Worm (Caenorhabditis elegans) whole organism, L3 larva: Measurements from ENCODE around the gene phy-3.

Experiments
- ZK546.5 ChIP-seq: sonication (generic microtip); optimal IDR thresholded peaks from 2 replicates; lab custom pipeline; 2017; ENCODE audit warnings: missing biosample characterization, missing genetic modification characterization
- aly-2 ChIP-seq: fragments of 150-350 bp; optimal IDR thresholded peaks from 2 replicates; lab custom pipeline; 2014; ENCODE audit warnings: missing biosample characterization, missing genetic modification characterization
- ama-1 ChIP-seq: fragments of 150-350 bp; optimal IDR thresholded peaks from 2 replicates; lab custom pipeline; 2018
- ceh-16 ChIP-seq: sonication (generic microtip); optimal IDR thresholded peaks from 2 replicates; lab custom pipeline; 2017; ENCODE audit warnings: missing biosample characterization, missing genetic modification characterization
- ceh-28 ChIP-seq: fragments of 150-350 bp; optimal IDR thresholded peaks from 2 replicates; lab custom pipeline; 2014; ENCODE audit warnings: missing biosample characterization, missing genetic modification reagents, missing genetic modification characterization
- daf-12 ChIP-seq: fragments of 150-350 bp; optimal IDR thresholded peaks from 2 replicates; lab custom pipeline; 2014; ENCODE audit warnings: missing biosample characterization, missing genetic modification reagents, missing genetic modification characterization
- egl-5 ChIP-seq: fragments of 150-350 bp; optimal IDR thresholded peaks from 2 replicates; lab custom pipeline; 2017; ENCODE audit warnings: missing biosample characterization, missing genetic modification reagents, missing genetic modification characterization, inconsistent platforms
- elt-1 ChIP-seq: fragments of 150-350 bp; optimal IDR thresholded peaks from 2 replicates; lab custom pipeline; 2014; ENCODE audit warnings: missing biosample characterization, missing genetic modification characterization
- elt-2 ChIP-seq: sonication (generic microtip); optimal IDR thresholded peaks from 2 replicates; lab custom pipeline; 2016; ENCODE audit warnings: missing genetic modification reagents, mild to moderate bottlenecking, missing genetic modification characterization, missing compliant biosample characterization
- elt-3 ChIP-seq, 3 experiments: fragments of 150-350 bp in 1 of 3; sonication (generic microtip) in 2 of 3; optimal IDR thresholded peaks; 2 replicates in 2 of 3; 4 replicates in 1 of 3; lab custom pipeline; 2014 to 2017; ENCODE audit warnings: missing biosample characterization in 3 of 3, missing genetic modification characterization in 3 of 3
- eor-1 ChIP-seq, 2 experiments: fragments of 150-350 bp; optimal IDR thresholded peaks; 2 replicates each; lab custom pipeline; 2014 to 2018; ENCODE audit warnings: missing biosample characterization in 2 of 2, missing genetic modification characterization in 2 of 2
- fkh-2 ChIP-seq: fragments of 150-350 bp; optimal IDR thresholded peaks from 2 replicates; lab custom pipeline; 2014; ENCODE audit warnings: missing biosample characterization, missing genetic modification reagents, missing genetic modification characterization
- hmg-11 ChIP-seq: sonication (generic microtip); optimal IDR thresholded peaks from 2 replicates; lab custom pipeline; 2016; ENCODE audit warnings: missing genetic modification characterization, missing compliant biosample characterization
- jun-1 ChIP-seq: fragments of 150-350 bp; optimal IDR thresholded peaks from 2 replicates; lab custom pipeline; 2014; ENCODE audit warnings: missing biosample characterization, missing genetic modification reagents, missing genetic modification characterization
- lin-15B ChIP-seq: fragments of 150-350 bp; optimal IDR thresholded peaks from 2 replicates; lab custom pipeline; 2014; ENCODE audit warnings: missing biosample characterization, missing genetic modification characterization
- mdl-1 ChIP-seq: fragments of 150-350 bp; optimal IDR thresholded peaks from 2 replicates; lab custom pipeline; 2014; ENCODE audit warnings: missing biosample characterization, missing genetic modification characterization
- nfya-1 ChIP-seq: sonication (generic microtip); optimal IDR thresholded peaks from 2 replicates; lab custom pipeline; 2017; ENCODE audit warnings: missing genetic modification characterization, mild to moderate bottlenecking, missing compliant biosample characterization, antibody characterized with exemption, moderate library complexity; ENCODE audit not compliant: insufficient read depth
- nhr-11 ChIP-seq: fragments of 150-350 bp; optimal IDR thresholded peaks from 2 replicates; lab custom pipeline; 2014; ENCODE audit warnings: missing biosample characterization, missing genetic modification characterization
- nhr-12 ChIP-seq: fragments of 150-350 bp; optimal IDR thresholded peaks from 2 replicates; lab custom pipeline; 2014; ENCODE audit warnings: missing biosample characterization, missing genetic modification characterization
- nhr-23 ChIP-seq: fragments of 150-350 bp; optimal IDR thresholded peaks from 2 replicates; lab custom pipeline; 2014; ENCODE audit warnings: missing biosample characterization, missing genetic modification reagents, missing genetic modification characterization
- nhr-237 ChIP-seq: fragments of 150-350 bp; optimal IDR thresholded peaks from 2 replicates; lab custom pipeline; 2014; ENCODE audit warnings: missing biosample characterization, missing genetic modification characterization
- nhr-25 ChIP-seq: sonication (generic microtip); optimal IDR thresholded peaks from 2 replicates; lab custom pipeline; 2017; ENCODE audit warnings: missing biosample characterization, missing genetic modification characterization
- nhr-28 ChIP-seq: fragments of 150-350 bp; optimal IDR thresholded peaks from 2 replicates; lab custom pipeline; 2014; ENCODE audit warnings: missing biosample characterization, missing genetic modification characterization
- nhr-67 ChIP-seq: fragments of 150-350 bp; optimal IDR thresholded peaks from 2 replicates; lab custom pipeline; 2014; ENCODE audit warnings: missing biosample characterization, missing genetic modification characterization
- pha-4 ChIP-seq: fragments of 150-350 bp; optimal IDR thresholded peaks from 2 replicates; lab custom pipeline; 2014; ENCODE audit warnings: missing biosample characterization, missing genetic modification reagents, missing genetic modification characterization
- pqm-1 ChIP-seq: fragments of 150-350 bp; optimal IDR thresholded peaks from 2 replicates; lab custom pipeline; 2017; ENCODE audit warnings: missing biosample characterization, missing genetic modification characterization, inconsistent platforms
- sea-2 ChIP-seq: fragments of 150-350 bp; sonication (generic microtip); optimal IDR thresholded peaks from 4 replicates; lab custom pipeline; 2014; ENCODE audit warnings: missing biosample characterization, missing genetic modification reagents, missing genetic modification characterization
- skn-1 ChIP-seq: fragments of 150-350 bp; optimal IDR thresholded peaks from 2 replicates; lab custom pipeline; 2014; ENCODE audit warnings: missing biosample characterization, missing genetic modification characterization
- snpc-4 ChIP-seq: fragments of 150-350 bp; optimal IDR thresholded peaks from 2 replicates; lab custom pipeline; 2014; ENCODE audit warnings: missing biosample characterization, missing genetic modification characterization
- tbx-2 ChIP-seq: sonication (generic microtip); optimal IDR thresholded peaks from 2 replicates; lab custom pipeline; 2016; ENCODE audit warnings: mild to moderate bottlenecking, missing genetic modification characterization, missing compliant biosample characterization
- unc-39 ChIP-seq: sonication (generic microtip); optimal IDR thresholded peaks from 4 replicates; lab custom pipeline; 2017; ENCODE audit warnings: missing biosample characterization, missing genetic modification characterization
- unc-62 ChIP-seq: fragments of 150-350 bp; sonication (generic microtip); optimal IDR thresholded peaks from 4 replicates; lab custom pipeline; 2014; ENCODE audit warnings: missing biosample characterization, missing genetic modification reagents, missing genetic modification characterization
- ztf-11 ChIP-seq: fragments of 150-350 bp; optimal IDR thresholded peaks from 2 replicates; lab custom pipeline; 2014; ENCODE audit warnings: missing biosample characterization, missing genetic modification characterization
- ztf-4 ChIP-seq: fragments of 150-350 bp; optimal IDR thresholded peaks from 2 replicates; lab custom pipeline; 2014; ENCODE audit warnings: missing biosample characterization, missing genetic modification characterization

Gene phy-3

ce11 chrV:16861719-16862118 is 28.8 kb downstream of the phy-3 start, which contains the start of the genes clec-32 and clec-24:
clec-32 (minus strand) TSS chrV:16861819.
clec-24 (plus strand) TSS chrV:16862012.
- TF ChIP-seq unc-39 (tag; lab: Kevin White, UChicago) (no peak), mdl-1 (tag; lab: Kevin White, UChicago) (no peak), nfya-1 (tag; lab: Kevin White, UChicago) (no peak), elt-1 (no peak), nhr-11 (no peak)

ce11 chrV:16865404-16865803 is 32.4 kb downstream of the phy-3 start, which contains the start of gene clec-28:
clec-28 (plus strand) TSS chrV:16865704.
- no peak for TF ChIP-seq sea-2 (GFP tag; lab: Kevin White, UChicago)
- no peak for TF ChIP-seq nhr-11
- TF ChIP-seq nhr-23 (tag; lab: Kevin White, UChicago) = no peak
- TF ChIP-seq egl-5 (tag; lab: Kevin White, UChicago) = no peak
- no peak for TF ChIP-seq elt-2 (tag; lab: Kevin White, UChicago)
- TF ChIP-seq lin-15B (tag; lab: Kevin White, UChicago) = no peak
- TF ChIP-seq ceh-16 (tag; lab: Kevin White, UChicago) = no peak
- no peak for TF ChIP-seq nhr-12
- no peak for TF ChIP-seq pqm-1
- TF ChIP-seq unc-62 (GFP tag; lab: Kevin White, UChicago) = no peak
- TF ChIP-seq ceh-28 (tag; lab: Kevin White, UChicago) = no peak
- TF ChIP-seq mdl-1 (tag; lab: Kevin White, UChicago) = no peak
- TF ChIP-seq ztf-11 (tag; lab: Kevin White, UChicago) = no peak
- TF ChIP-seq nhr-25 (tag; lab: Kevin White, UChicago) = no peak
- TF ChIP-seq ztf-4 (tag; lab: Kevin White, UChicago) = no peak
- no peak for TF ChIP-seq jun-1 (tag; lab: Kevin White, UChicago)
- TF ChIP-seq, all 47 proteins: peak for 0

- no peak for TF ChIP-seq nhr-237 (tag; lab: Kevin White, UChicago)
Measured at ce11 chrV:16869740-16870139, 36.8 kb downstream of the phy-3 start, which contains the start of gene clec-33. clec-33 (minus strand) TSS chrV:16869840.

- TF ChIP-seq pha-4 (tag; lab: Kevin White, UChicago) = no peak
- no peak for TF ChIP-seq elt-1
- no peak for TF ChIP-seq aly-2 (tag; lab: Kevin White, UChicago)
- no peak for TF ChIP-seq ztf-4 (tag; lab: Kevin White, UChicago)
- no peak for TF ChIP-seq hmg-11 (tag; lab: Kevin White, UChicago)
- TF ChIP-seq nhr-12 = no peak
- TF ChIP-seq eor-1 (tag; optimal IDR thresholded peaks at IDR 0.05; lab: Kevin White, UChicago) = no peak
- no peak for TF ChIP-seq unc-62 (GFP tag; lab: Kevin White, UChicago)
- no peak for TF ChIP-seq elt-3 (tag; optimal IDR thresholded peaks at IDR 0.05; lab: Kevin White, UChicago)
- TF ChIP-seq sea-2 (GFP tag; lab: Kevin White, UChicago) = no peak
- TF ChIP-seq nhr-23 (tag; lab: Kevin White, UChicago) = no peak
- TF ChIP-seq nhr-25 (tag; lab: Kevin White, UChicago) = no peak
- TF ChIP-seq nhr-237 (tag; lab: Kevin White, UChicago) = no peak
Measured at ce11 chrV:16871387-16871786, 38.4 kb downstream of the phy-3 start, which contains the start of gene thn-4. thn-4 (minus strand) TSS chrV:16871487.

ce11 chrV:16873642-16874041 is 40.7 kb downstream of the phy-3 start, which contains the start of gene srw-23:
srw-23 (plus strand) TSS chrV:16873942.
- TF ChIP-seq nhr-67 (tag; lab: Kevin White, UChicago) (no peak), fkh-2 (tag; lab: Kevin White, UChicago) (no peak), tbx-2 (tag; lab: Kevin White, UChicago) (no peak), aly-2 (tag; lab: Kevin White, UChicago) (no peak), jun-1 (tag; lab: Kevin White, UChicago) (no peak)

- TF ChIP-seq ZK546.5 (tag; lab: Kevin White, UChicago) (no peak), jun-1 (tag; lab: Kevin White, UChicago) (no peak), tbx-2 (tag; lab: Kevin White, UChicago) (no peak), eor-1 (tag; optimal IDR thresholded peaks at IDR 0.05; lab: Kevin White, UChicago) (no peak), daf-12 (tag; lab: Kevin White, UChicago) (no peak), elt-2 (tag; lab: Kevin White, UChicago) (no peak), skn-1 (no peak), ama-1 (lab: Kevin White, UChicago) (no peak), nhr-28 (tag; lab: Kevin White, UChicago) (no peak), elt-1 (no peak), nhr-12 (no peak), ztf-4 (tag; lab: Kevin White, UChicago) (no peak), snpc-4 (tag; lab: Kevin White, UChicago) (no peak)
Measured at ce11 chrV:16874966-16875365, 42.0 kb downstream of the phy-3 start, which contains the start of gene F49A5.10. F49A5.10 (plus strand) TSS chrV:16875266.
